Worm (Caenorhabditis elegans): ENCODE results near the gene H39E23.3.

H39E23.3 gene

ce11 chrV:14092403-14092802 lies 15.2 kb upstream of the H39E23.3 start, which contains the start of gene D1086.3 (continued):
- TF ChIP-seq madf-3 (GFP tag; IDR thresholded peaks at IDR 0.05) (no peak; the same call in 1 of the 2 replicates), hmg-20 (GFP tag; IDR thresholded peaks at IDR 0.05) (peak; percentile 52; the same call in 1 of the 2 replicates), Y53F4B.3 (GFP tag; IDR thresholded peaks at IDR 0.05) (peak; percentile 21; the same call in 1 of the 2 replicates), let-526 (GFP tag; IDR thresholded peaks at IDR 0.05) (no peak), D2030.7 (GFP tag; IDR thresholded peaks at IDR 0.05) (peak; percentile 84), lsl-1 (GFP tag; optimal IDR thresholded peaks at IDR 0.05) (peak; percentile 73), ceh-40 (GFP tag; IDR thresholded peaks at IDR 0.05) (no peak), egl-18 (GFP tag; IDR thresholded peaks at IDR 0.05) (no peak), ceh-27 (GFP tag; optimal IDR thresholded peaks at IDR 0.05) (peak; percentile 5), let-607 (tag; optimal IDR thresholded peaks at IDR 0.05) (no peak), egl-44 (GFP tag; IDR thresholded peaks at IDR 0.05) (0 out of 2 replicates have a peak, but pooled peaks have one; percentile 11), him-1 (tag; optimal IDR thresholded peaks at IDR 0.05) (peak; percentile 97), ztf-22 (GFP tag; optimal IDR thresholded peaks at IDR 0.05) (no peak), somi-1 (GFP tag; optimal IDR thresholded peaks at IDR 0.05) (no peak), lin-35 (GFP tag; optimal IDR thresholded peaks at IDR 0.05) (no peak), rcor-1 (GFP tag; IDR thresholded peaks at IDR 0.05) (peak; percentile 62), hlh-12 (tag; optimal IDR thresholded peaks at IDR 0.05) (no peak), rec-8 (tag; optimal IDR thresholded peaks at IDR 0.05) (peak; percentile 16 to 38), F55B11.4 (tag; optimal IDR thresholded peaks at IDR 0.05; ENCODE audit: borderline replicate concordance, insufficient read depth) (no peak), atf-7 (tag; optimal IDR thresholded peaks at IDR 0.05) (peak; percentile 46), nfya-1 (tag; optimal IDR thresholded peaks at IDR 0.05; ENCODE audit: borderline replicate concordance, insufficient read depth) (no peak), rpc-1 (optimal IDR thresholded peaks at IDR 0.05) (no peak), rpc-1 (tag; optimal IDR thresholded peaks at IDR 0.05) (no peak), F39B2.1 (GFP tag; IDR thresholded peaks at IDR 0.05) (no peak), F52B5.7 (tag; optimal IDR thresholded peaks at IDR 0.05) (no peak), mes-4 (tag; optimal IDR thresholded peaks at IDR 0.05) (no peak), F37B4.10 (GFP tag; IDR thresholded peaks at IDR 0.05) (no peak), C17E4.6 (GFP tag; IDR thresholded peaks at IDR 0.05) (peak; percentile 58; the same call in 1 of the 2 replicates), madf-10 (tag; optimal IDR thresholded peaks at IDR 0.05) (no peak), ztf-18 (tag; optimal IDR thresholded peaks at IDR 0.05) (peak; percentile 35), die-1 (tag; optimal IDR thresholded peaks at IDR 0.05) (no peak), lin-26 (GFP tag; IDR thresholded peaks at IDR 0.05) (0 out of 2 replicates have a peak, but pooled peaks have one; percentile 54), K11D2.4 (GFP tag; IDR thresholded peaks at IDR 0.05) (no peak), ceh-58 (GFP tag; IDR thresholded peaks at IDR 0.05) (no peak), aptf-3 (GFP tag; IDR thresholded peaks at IDR 0.05) (no peak), ama-1 (optimal IDR thresholded peaks at IDR 0.05) (peak; percentile 73), ama-1 (GFP tag; optimal IDR thresholded peaks at IDR 0.05) (no peak), dox-1 (GFP tag; IDR thresholded peaks at IDR 0.05) (no peak), snpc-1.3 (tag; optimal IDR thresholded peaks at IDR 0.05; ENCODE audit: insufficient read depth) (peak; percentile 93), ZK185.1 (tag; optimal IDR thresholded peaks at IDR 0.05; ENCODE audit: poor library complexity, severe bottlenecking) (no peak), madf-8 (GFP tag; conservative IDR thresholded peaks at IDR 0.05) (peak; percentile 75), bed-1 (GFP tag; IDR thresholded peaks at IDR 0.05) (no peak), sptf-2 (GFP tag; optimal IDR thresholded peaks at IDR 0.05) (no peak), chd-7 (tag; optimal IDR thresholded peaks at IDR 0.05) (peak; percentile 14), nhr-179 (tag; optimal IDR thresholded peaks at IDR 0.05) (no peak), T26A5.8 (tag; optimal IDR thresholded peaks at IDR 0.05) (no peak), pha-4 (tag; optimal IDR thresholded peaks at IDR 0.05) (no peak), nhr-120 (GFP tag; IDR thresholded peaks at IDR 0.05) (no peak), lsy-27 (tag; optimal IDR thresholded peaks at IDR 0.05; ENCODE audit: borderline replicate concordance, insufficient read depth) (no peak)

Measured in whole organism, young adult.